Worm (Caenorhabditis elegans) whole organism, L4 larva: ENCODE data around the gene apd-3.

Source experiments
- ama-1 ChIP-seq: fragments of 150-350 bp; optimal IDR thresholded peaks from 2 replicates; lab custom pipeline; 2014; ENCODE audit warnings: inconsistent platforms, mixed read lengths
- ceh-44 ChIP-seq: fragments of 200-800 bp; sonication (Bioruptor generic); IDR thresholded peaks from 2 replicates; pipeline ENCODE4 v1.3.6; 2022; ENCODE audit warnings: missing genetic modification reagents, missing genetic modification characterization, missing compliant biosample characterization
- jun-1 ChIP-seq: fragments of 150-350 bp; optimal IDR thresholded peaks from 2 replicates; lab custom pipeline; 2014; ENCODE audit warnings: missing biosample characterization, missing genetic modification reagents, missing genetic modification characterization
- nhr-6 ChIP-seq: fragments of 150-350 bp; optimal IDR thresholded peaks from 2 replicates; lab custom pipeline; 2014; ENCODE audit warnings: missing biosample characterization, missing genetic modification characterization
- snpc-4 ChIP-seq: fragments of 150-350 bp; optimal IDR thresholded peaks from 2 replicates; lab custom pipeline; 2014; ENCODE audit warnings: missing biosample characterization, missing genetic modification characterization
- spr-1 ChIP-seq: sonication (generic microtip); optimal IDR thresholded peaks from 2 replicates; lab custom pipeline; 2016; ENCODE audit warnings: mild to moderate bottlenecking, missing genetic modification characterization, missing compliant biosample characterization
- unc-39 ChIP-seq: sonication (generic microtip); optimal IDR thresholded peaks from 2 replicates; lab custom pipeline; 2017; ENCODE audit warnings: missing biosample characterization, missing genetic modification characterization

DNA sequence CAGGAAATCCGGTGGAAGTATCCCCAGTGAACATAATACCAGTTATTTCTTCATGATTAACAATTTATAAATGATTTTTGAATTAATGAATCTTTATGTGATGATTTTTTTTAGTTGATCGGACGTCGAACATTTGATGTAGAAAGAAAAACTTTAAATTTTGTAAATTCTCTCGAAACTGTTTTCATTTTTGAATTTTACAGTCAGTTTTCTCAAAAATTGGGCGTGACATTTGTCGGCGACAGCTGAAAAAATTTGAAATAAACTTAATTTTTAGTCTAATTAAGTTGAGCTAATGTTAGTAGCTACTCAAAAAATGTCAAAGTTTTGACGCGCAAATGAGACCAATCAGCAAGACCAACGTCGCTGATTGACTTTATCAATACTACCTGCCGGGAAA, 37.2 kb upstream of the apd-3 start, which contains the start of gene srh-60:
- TF ChIP-seq snpc-4 (tag; lab: Kevin White, UChicago) = no peak
- no peak for TF ChIP-seq spr-1
- no peak for TF ChIP-seq nhr-6 (tag; lab: Kevin White, UChicago)
- TF ChIP-seq ama-1 = no peak
- TF ChIP-seq ceh-44 (GFP tag; lab: Robert Waterston, UW) = no peak
- TF ChIP-seq jun-1 = no peak
- no peak for TF ChIP-seq unc-39 (tag; lab: Kevin White, UChicago)
